Fruit fly (Drosophila melanogaster) whole organism, embryonic: ENCODE data around the gene Rpn11.

Source experiments
- CG10462 ChIP-seq: fragments of 200-800 bp; sonication (Bioruptor generic); optimal IDR thresholded peaks from 2 replicates; lab custom pipeline; 2016; ENCODE audit warnings: missing biosample characterization, missing genetic modification characterization
- CG10543 ChIP-seq: fragments of 200-800 bp; sonication (Bioruptor generic); optimal IDR thresholded peaks from 3 replicates; lab custom pipeline; 2017; ENCODE audit warnings: missing biosample characterization, mild to moderate bottlenecking, missing genetic modification characterization, moderate library complexity
- CG15696 ChIP-seq: fragments of 200-800 bp; sonication (Bioruptor generic); optimal IDR thresholded peaks from 2 replicates; lab custom pipeline; 2019; ENCODE audit warnings: missing biosample characterization, mild to moderate bottlenecking, missing genetic modification characterization, moderate library complexity
- CG16863 ChIP-seq: fragments of 200-800 bp; sonication (Bioruptor generic); optimal IDR thresholded peaks from 3 replicates; lab custom pipeline; 2016; ENCODE audit warnings: missing biosample characterization, missing genetic modification characterization
- CG17359 ChIP-seq: fragments of 200-800 bp; sonication (Bioruptor generic); optimal IDR thresholded peaks from 3 replicates; lab custom pipeline; 2018; ENCODE audit warnings: missing biosample characterization, mild to moderate bottlenecking, missing genetic modification characterization, moderate library complexity
- CG17568 ChIP-seq: fragments of 200-800 bp; sonication (Bioruptor generic); optimal IDR thresholded peaks from 2 replicates; lab custom pipeline; 2018; ENCODE audit warnings: missing biosample characterization, mild to moderate bottlenecking, missing genetic modification characterization, moderate library complexity
- CG18619 ChIP-seq: fragments of 200-800 bp; sonication (Bioruptor generic); optimal IDR thresholded peaks from 3 replicates; lab custom pipeline; 2017; ENCODE audit warnings: missing biosample characterization, mild to moderate bottlenecking, missing genetic modification characterization
- CG3163 ChIP-seq: fragments of 200-800 bp; sonication (Bioruptor generic); optimal IDR thresholded peaks from 3 replicates; lab custom pipeline; 2016; ENCODE audit warnings: missing biosample characterization, missing genetic modification characterization
- CG32532 ChIP-seq: fragments of 200-800 bp; sonication (Bioruptor generic); IDR thresholded peaks from 2 replicates; pipeline ENCODE4 v1.3.6; 2022; ENCODE audit warnings: missing biosample characterization, missing genetic modification characterization
- CG32767 ChIP-seq: fragments of 200-800 bp; sonication (Bioruptor generic); IDR thresholded peaks from 2 replicates; pipeline ENCODE4 v1.3.6; 2022; ENCODE audit warnings: missing biosample characterization, missing genetic modification characterization
- CG4282 ChIP-seq: fragments of 200-800 bp; sonication (Bioruptor generic); optimal IDR thresholded peaks from 2 replicates; lab custom pipeline; 2016; ENCODE audit warnings: missing biosample characterization, missing genetic modification characterization
- CG4424 ChIP-seq: fragments of 200-800 bp; sonication (Bioruptor generic); optimal IDR thresholded peaks from 3 replicates; lab custom pipeline; 2016; ENCODE audit warnings: missing biosample characterization, missing genetic modification characterization
- CG4707 ChIP-seq: fragments of 200-800 bp; sonication (Bioruptor generic); optimal IDR thresholded peaks from 2 replicates; lab custom pipeline; 2018; ENCODE audit warnings: missing biosample characterization, mild to moderate bottlenecking, missing genetic modification characterization, moderate library complexity
- CG6654 ChIP-seq: fragments of 200-800 bp; sonication (Bioruptor generic); optimal IDR thresholded peaks from 2 replicates; lab custom pipeline; 2017; ENCODE audit warnings: missing biosample characterization, mild to moderate bottlenecking, missing genetic modification characterization
- CG7372 ChIP-seq: fragments of 200-800 bp; sonication (Bioruptor generic); IDR thresholded peaks from 2 replicates; pipeline ENCODE4 v1.3.6; 2022; ENCODE audit warnings: missing biosample characterization, missing genetic modification characterization
- CG8290 ChIP-seq, 3 experiments: fragments of 200-800 bp; sonication (Bioruptor generic); optimal IDR thresholded peaks; 2 replicates each; lab custom pipeline; 2016 to 2019; ENCODE audit warnings: missing biosample characterization in 3 of 3, missing genetic modification characterization in 3 of 3, mild to moderate bottlenecking in 2 of 3, moderate library complexity in 1 of 3
- CG8478 ChIP-seq: fragments of >200 bp; optimal IDR thresholded peaks from 2 replicates; lab custom pipeline; 2018
- CG8765 ChIP-seq: fragments of 200-800 bp; sonication (Bioruptor generic); IDR thresholded peaks from 2 replicates; pipeline ENCODE4 v1.3.6; 2022; ENCODE audit warnings: missing biosample characterization, missing genetic modification characterization
- CG9727 ChIP-seq: fragments of 200-800 bp; sonication (Bioruptor generic); optimal IDR thresholded peaks from 3 replicates; lab custom pipeline; 2017; ENCODE audit warnings: missing biosample characterization, mild to moderate bottlenecking, missing genetic modification characterization
- CG9932 ChIP-seq: fragments of 200-800 bp; sonication (Bioruptor generic); IDR thresholded peaks from 2 replicates; pipeline ENCODE4 v1.3.6; 2022; ENCODE audit warnings: missing biosample characterization, missing genetic modification characterization
- Dfd ChIP-seq, 2 experiments: fragments of >200 bp; optimal IDR thresholded peaks; 2 replicates each; lab custom pipeline; 2017; ENCODE audit warnings: missing biosample characterization in 2 of 2, missing genetic modification characterization in 2 of 2
- E2f1 ChIP-seq: fragments of 200-800 bp; sonication (Bioruptor generic); IDR thresholded peaks from 2 replicates; pipeline ENCODE4 v1.3.6; 2022; ENCODE audit warnings: missing biosample characterization, missing genetic modification characterization
- ERR ChIP-seq: fragments of 200-800 bp; sonication (Bioruptor generic); optimal IDR thresholded peaks from 2 replicates; lab custom pipeline; 2016; ENCODE audit warnings: missing biosample characterization, missing genetic modification characterization
- Fer1 ChIP-seq: fragments of 200-800 bp; sonication (Bioruptor generic); optimal IDR thresholded peaks from 2 replicates; lab custom pipeline; 2017; ENCODE audit warnings: missing biosample characterization, mild to moderate bottlenecking, missing genetic modification characterization
- NC2α ChIP-seq: fragments of 200-800 bp; sonication (Bioruptor generic); optimal IDR thresholded peaks from 2 replicates; lab custom pipeline; 2016; ENCODE audit warnings: missing biosample characterization, missing genetic modification characterization
- Xbp1 ChIP-seq: fragments of 200-800 bp; sonication (Bioruptor generic); optimal IDR thresholded peaks from 3 replicates; lab custom pipeline; 2016; ENCODE audit warnings: missing biosample characterization, mild to moderate bottlenecking, missing genetic modification characterization
- YL-1 ChIP-seq: fragments of 200-800 bp; sonication (Bioruptor generic); optimal IDR thresholded peaks from 3 replicates; lab custom pipeline; 2017; ENCODE audit warnings: missing biosample characterization, mild to moderate bottlenecking, missing genetic modification characterization
- al ChIP-seq: fragments of 200-800 bp; sonication (Bioruptor generic); IDR thresholded peaks from 2 replicates; pipeline ENCODE4 v1.3.6; 2022; ENCODE audit warnings: missing biosample characterization, missing genetic modification characterization
- ash1 ChIP-seq: fragments of 200-800 bp; sonication (Bioruptor generic); optimal IDR thresholded peaks from 2 replicates; lab custom pipeline; 2018; ENCODE audit warnings: missing biosample characterization, mild to moderate bottlenecking, missing genetic modification characterization
- az2 ChIP-seq: fragments of 200-800 bp; sonication (Bioruptor generic); optimal IDR thresholded peaks from 3 replicates; lab custom pipeline; 2016; ENCODE audit warnings: missing biosample characterization, missing genetic modification characterization
- caup ChIP-seq: fragments of 200-800 bp; sonication (Bioruptor generic); optimal IDR thresholded peaks from 3 replicates; lab custom pipeline; 2017; ENCODE audit warnings: missing biosample characterization, mild to moderate bottlenecking, missing genetic modification characterization, moderate library complexity; ENCODE audit not compliant: severe bottlenecking
- eve ChIP-seq, 2 experiments: fragments of >200 bp; optimal IDR thresholded peaks; 2 replicates each; lab custom pipeline; 2017; ENCODE audit warnings: missing biosample characterization in 2 of 2, missing genetic modification characterization in 2 of 2
- gcm2 ChIP-seq: fragments of 200-800 bp; sonication (Bioruptor generic); optimal IDR thresholded peaks from 2 replicates; lab custom pipeline; 2016; ENCODE audit warnings: missing biosample characterization, missing genetic modification characterization
- gro ChIP-seq: fragments of 200-800 bp; sonication (Bioruptor generic); optimal IDR thresholded peaks from 2 replicates; lab custom pipeline; 2016; ENCODE audit warnings: missing biosample characterization, missing genetic modification characterization
- hb ChIP-seq: fragments of 200-800 bp; sonication (Bioruptor generic); IDR thresholded peaks from 3 replicates; pipeline ENCODE4 v1.3.6; 2022; ENCODE audit warnings: missing biosample characterization, missing genetic modification characterization; ENCODE audit not compliant: partially characterized antibody
- hth ChIP-seq: fragments of >200 bp; optimal IDR thresholded peaks from 2 replicates; lab custom pipeline; 2017; ENCODE audit warnings: inconsistent platforms
- jumu ChIP-seq: fragments of 200-800 bp; sonication (Bioruptor generic); optimal IDR thresholded peaks from 3 replicates; lab custom pipeline; 2016; ENCODE audit warnings: missing biosample characterization, missing genetic modification characterization
- p53 ChIP-seq: fragments of 200-800 bp; sonication (Bioruptor generic); optimal IDR thresholded peaks from 2 replicates; lab custom pipeline; 2016; ENCODE audit warnings: missing biosample characterization, missing genetic modification characterization
- pb ChIP-seq: fragments of 200-800 bp; sonication (Bioruptor generic); optimal IDR thresholded peaks from 3 replicates; lab custom pipeline; 2016; ENCODE audit warnings: missing biosample characterization, missing genetic modification characterization
- pho ChIP-seq: fragments of 200-800 bp; sonication (Bioruptor generic); optimal IDR thresholded peaks from 2 replicates; lab custom pipeline; 2016; ENCODE audit warnings: missing biosample characterization, missing genetic modification characterization
- pita ChIP-seq: fragments of 200-800 bp; sonication (Bioruptor generic); optimal IDR thresholded peaks from 2 replicates; lab custom pipeline; 2017; ENCODE audit warnings: missing biosample characterization, mild to moderate bottlenecking, missing genetic modification characterization
- prd ChIP-seq, 3 experiments: fragments of >200 bp in 2 of 3; fragments of 200-800 bp in 1 of 3; sonication (Bioruptor generic) in 1 of 3; optimal IDR thresholded peaks in 2 of 3; IDR thresholded peaks in 1 of 3; 2 replicates in 2 of 3; 3 replicates in 1 of 3; pipeline versions ENCODE4 v1.3.6 to Lab custom; 2017 to 2022; ENCODE audit warnings: missing biosample characterization in 1 of 3, missing genetic modification characterization in 1 of 3
- psq ChIP-seq: fragments of 200-800 bp; sonication (Bioruptor generic); optimal IDR thresholded peaks from 2 replicates; lab custom pipeline; 2017; ENCODE audit warnings: missing biosample characterization, missing genetic modification characterization
- ranshi ChIP-seq: fragments of 200-800 bp; sonication (Bioruptor generic); IDR thresholded peaks from 2 replicates; pipeline ENCODE4 v1.3.6; 2022; ENCODE audit warnings: missing biosample characterization, missing genetic modification characterization
- scrt ChIP-seq: fragments of 200-800 bp; sonication (Bioruptor generic); optimal IDR thresholded peaks from 2 replicates; lab custom pipeline; 2018; ENCODE audit warnings: missing biosample characterization, mild to moderate bottlenecking, missing genetic modification characterization, moderate library complexity
- slp2 ChIP-seq: fragments of 200-800 bp; sonication (Bioruptor generic); optimal IDR thresholded peaks from 2 replicates; lab custom pipeline; 2016; ENCODE audit warnings: missing biosample characterization, missing genetic modification characterization
- sna ChIP-seq: fragments of 200-800 bp; sonication (Bioruptor generic); IDR thresholded peaks from 2 replicates; pipeline ENCODE4 v1.3.6; 2022; ENCODE audit warnings: missing biosample characterization, missing genetic modification characterization; ENCODE audit not compliant: partially characterized antibody
- usp ChIP-seq: fragments of >200 bp; optimal IDR thresholded peaks from 2 replicates; lab custom pipeline; 2017; ENCODE audit warnings: missing biosample characterization, missing genetic modification characterization
- vnd ChIP-seq: fragments of 200-800 bp; sonication (Bioruptor generic); IDR thresholded peaks from 3 replicates; pipeline ENCODE4 v1.3.6; 2022; ENCODE audit warnings: missing biosample characterization, missing genetic modification characterization; ENCODE audit not compliant: partially characterized antibody
- zf30C ChIP-seq: fragments of 200-800 bp; sonication (Bioruptor generic); optimal IDR thresholded peaks from 3 replicates; lab custom pipeline; 2018; ENCODE audit warnings: missing biosample characterization, mild to moderate bottlenecking, missing genetic modification characterization
- zfh1 ChIP-seq: fragments of 200-800 bp; sonication (Bioruptor generic); IDR thresholded peaks from 3 replicates; pipeline ENCODE4 v1.3.6; 2022; ENCODE audit warnings: missing biosample characterization, missing genetic modification characterization

Rpn11 gene

DNA sequence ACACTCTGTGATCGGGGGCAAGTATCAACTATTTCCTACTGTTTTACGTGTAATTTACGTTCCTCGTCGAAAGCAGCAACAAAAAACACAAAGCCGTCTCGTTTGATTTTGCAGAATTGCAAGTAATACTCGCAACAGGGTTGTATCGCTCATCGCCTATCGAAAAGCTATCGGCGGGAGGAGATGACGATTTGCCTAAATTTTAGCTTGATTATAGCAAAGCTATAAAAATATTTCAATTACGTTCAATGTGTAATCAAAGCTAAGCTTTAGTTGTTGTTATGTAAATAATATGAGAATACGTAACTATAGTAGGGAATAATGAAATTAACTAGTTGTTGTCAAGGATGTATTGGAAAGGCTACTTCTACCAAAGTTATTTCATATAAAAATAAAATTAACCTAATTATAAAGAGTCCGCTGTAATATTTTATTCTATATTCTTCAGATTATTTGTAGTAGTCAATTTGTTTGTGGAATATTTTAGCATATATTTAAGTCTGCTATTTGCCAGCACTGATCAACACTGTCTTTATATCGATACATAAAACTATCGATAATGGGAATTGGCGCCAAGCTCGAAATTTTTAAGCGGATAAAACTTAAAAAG lies at the start of gene Rpn11 (continued):
- no peak for TF ChIP-seq CG7372 (GFP tag; lab: Robert Waterston, UW)
- peak; percentile 53 for TF ChIP-seq CG17359 (tag; lab: Kevin White, UChicago)
- no peak for TF ChIP-seq vnd (GFP tag; lab: Robert Waterston, UW)
- TF ChIP-seq CG9932 (GFP tag; lab: Robert Waterston, UW): peak; percentile 63
- TF ChIP-seq zf30C (GFP tag; lab: Kevin White, UChicago): no peak
- peak; percentile 69 for TF ChIP-seq CG4424 (GFP tag; lab: Kevin White, UChicago)
- 0 out of 2 replicates have a peak, but pooled peaks have one; percentile 5 for TF ChIP-seq ranshi (GFP tag; lab: Robert Waterston, UW)
- TF ChIP-seq caup: peak; percentile 29
- TF ChIP-seq ash1: no peak
- no peak for TF ChIP-seq gcm2
- no peak for TF ChIP-seq gro (GFP tag; lab: Kevin White, UChicago)
- peak; percentile 11 for TF ChIP-seq CG10462 (GFP tag; lab: Kevin White, UChicago)
- TF ChIP-seq sna (GFP tag; lab: Robert Waterston, UW): no peak
- no peak for TF ChIP-seq zfh1
- peak; percentile 67 for TF ChIP-seq az2 (GFP tag; lab: Kevin White, UChicago)
- TF ChIP-seq CG8765 (GFP tag; lab: Robert Waterston, UW): no peak
- no peak for TF ChIP-seq E2f1 (GFP tag; lab: Robert Waterston, UW)
- peak; percentile 36 for TF ChIP-seq CG8290 (GFP tag; optimal IDR thresholded peaks at IDR 0.05; lab: Kevin White, UChicago)
- TF ChIP-seq CG8290 (tag; optimal IDR thresholded peaks at IDR 0.05; lab: Kevin White, UChicago): peak; percentile 16 to 58
- TF ChIP-seq usp (GFP tag; lab: Kevin White, UChicago): no peak
- peak; percentile 63 for TF ChIP-seq YL-1 (GFP tag; lab: Kevin White, UChicago)
- no peak for TF ChIP-seq CG6654 (GFP tag; lab: Kevin White, UChicago)
- peak; percentile 35 for TF ChIP-seq CG18619 (GFP tag; lab: Kevin White, UChicago)
- no peak for TF ChIP-seq CG3163
- no peak for TF ChIP-seq hb (GFP tag; lab: Robert Waterston, UW)
- TF ChIP-seq CG16863: no peak
- TF ChIP-seq p53 (GFP tag; lab: Kevin White, UChicago): no peak
- peak; percentile 79 for TF ChIP-seq CG9727 (GFP tag; lab: Kevin White, UChicago)
- TF ChIP-seq hth (lab: Kevin White, UChicago): no peak
- no peak for TF ChIP-seq eve (GFP tag; optimal IDR thresholded peaks at IDR 0.05; lab: Kevin White, UChicago)
- no peak for TF ChIP-seq prd (optimal IDR thresholded peaks at IDR 0.05; lab: Kevin White, UChicago)
- peak; percentile 50 for TF ChIP-seq prd (GFP tag; IDR thresholded peaks at IDR 0.05; lab: Robert Waterston, UW)
- peak; percentile 43 for TF ChIP-seq Fer1 (GFP tag; lab: Kevin White, UChicago)
- no peak for TF ChIP-seq CG8478
- no peak for TF ChIP-seq CG4707 (GFP tag; lab: Kevin White, UChicago)
- no peak for TF ChIP-seq pb (GFP tag; lab: Kevin White, UChicago)
- no peak for TF ChIP-seq pita (GFP tag; lab: Kevin White, UChicago)
- no peak for TF ChIP-seq Dfd (GFP tag; optimal IDR thresholded peaks at IDR 0.05; lab: Kevin White, UChicago)
- no peak for TF ChIP-seq psq (GFP tag; lab: Kevin White, UChicago)
- TF ChIP-seq NC2α (GFP tag; lab: Kevin White, UChicago): no peak
- TF ChIP-seq Xbp1: peak; percentile 53
- peak; percentile 66 for TF ChIP-seq CG15696 (tag; lab: Kevin White, UChicago)
- no peak for TF ChIP-seq CG32767 (GFP tag; lab: Robert Waterston, UW)
- peak; percentile 15 for TF ChIP-seq scrt
- no peak for TF ChIP-seq pho (GFP tag; lab: Kevin White, UChicago)
- TF ChIP-seq CG10543 (GFP tag; lab: Kevin White, UChicago): peak; percentile 81
- TF ChIP-seq jumu (GFP tag; lab: Kevin White, UChicago): no peak
- no peak; the same call in 1 of the 2 replicates for TF ChIP-seq CG32532 (GFP tag; lab: Robert Waterston, UW)
- TF ChIP-seq CG4282: no peak
- no peak for TF ChIP-seq ERR (GFP tag; lab: Kevin White, UChicago)
- TF ChIP-seq CG17568 (GFP tag; lab: Kevin White, UChicago): peak; percentile 23
- no peak for TF ChIP-seq al (GFP tag; lab: Robert Waterston, UW)
- TF ChIP-seq slp2 (GFP tag; lab: Kevin White, UChicago): no peak
